Fruit fly (Drosophila melanogaster) whole organism, embryonic: Measurements from ENCODE around the gene CG10341.

ENCODE experiments used
- Ada2b ChIP-seq: fragments of 200-800 bp; sonication (Bioruptor generic); IDR thresholded peaks from 2 replicates; pipeline ENCODE4 v1.3.6; 2022; ENCODE audit warnings: missing biosample characterization, missing genetic modification characterization
- Antp ChIP-seq: fragments of 200-800 bp; sonication (Bioruptor generic); optimal IDR thresholded peaks from 3 replicates; lab custom pipeline; 2016; ENCODE audit warnings: missing biosample characterization, missing genetic modification characterization
- Blimp-1 ChIP-seq: fragments of 200-800 bp; sonication (Bioruptor generic); optimal IDR thresholded peaks from 3 replicates; lab custom pipeline; 2018; ENCODE audit warnings: missing biosample characterization, missing genetic modification characterization, mild to moderate bottlenecking, moderate library complexity, missing genetic modification reagents
- BtbVII ChIP-seq: fragments of 200-800 bp; sonication (Bioruptor generic); optimal IDR thresholded peaks from 3 replicates; lab custom pipeline; 2017; ENCODE audit warnings: missing biosample characterization, mild to moderate bottlenecking, missing genetic modification characterization
- CG10654 ChIP-seq: fragments of 200-800 bp; sonication (Bioruptor generic); optimal IDR thresholded peaks from 2 replicates; lab custom pipeline; 2016; ENCODE audit warnings: missing biosample characterization, missing genetic modification characterization
- CG11696 ChIP-seq: fragments of 200-800 bp; sonication (Bioruptor generic); IDR thresholded peaks from 2 replicates; pipeline ENCODE4 v1.3.6; 2022; ENCODE audit warnings: missing biosample characterization, missing genetic modification characterization
- CG13424 ChIP-seq: fragments of 200-800 bp; sonication (Bioruptor generic); optimal IDR thresholded peaks from 2 replicates; lab custom pipeline; 2019; ENCODE audit warnings: missing biosample characterization, mild to moderate bottlenecking, missing genetic modification characterization, moderate library complexity
- CG13624 ChIP-seq: fragments of 200-800 bp; sonication (Bioruptor generic); optimal IDR thresholded peaks from 2 replicates; lab custom pipeline; 2016; ENCODE audit warnings: missing biosample characterization, missing genetic modification characterization
- CG14860 ChIP-seq: fragments of 200-800 bp; sonication (Bioruptor generic); IDR thresholded peaks from 3 replicates; pipeline ENCODE4 v1.3.6; 2022; ENCODE audit warnings: missing biosample characterization, missing genetic modification characterization; ENCODE audit not compliant: partially characterized antibody
- CG15073 ChIP-seq: fragments of 200-800 bp; sonication (Bioruptor generic); optimal IDR thresholded peaks from 2 replicates; lab custom pipeline; 2016; ENCODE audit warnings: missing biosample characterization, missing genetic modification characterization
- CG1602 ChIP-seq: fragments of 200-800 bp; sonication (Bioruptor generic); optimal IDR thresholded peaks from 3 replicates; lab custom pipeline; 2016; ENCODE audit warnings: missing biosample characterization, missing genetic modification characterization
- CG16813 ChIP-seq: fragments of 200-800 bp; sonication (Bioruptor generic); IDR thresholded peaks from 3 replicates; pipeline ENCODE4 v1.3.6; 2022; ENCODE audit warnings: missing biosample characterization, missing genetic modification characterization; ENCODE audit not compliant: partially characterized antibody
- CG17186 ChIP-seq: fragments of 200-800 bp; sonication (Bioruptor generic); optimal IDR thresholded peaks from 3 replicates; lab custom pipeline; 2017; ENCODE audit warnings: missing biosample characterization, missing genetic modification reagents, missing genetic modification characterization
- CG2116 ChIP-seq: fragments of 200-800 bp; sonication (Bioruptor generic); optimal IDR thresholded peaks from 3 replicates; lab custom pipeline; 2018; ENCODE audit warnings: missing biosample characterization, mild to moderate bottlenecking, missing genetic modification characterization
- CG2120 ChIP-seq: fragments of 200-800 bp; sonication (Bioruptor generic); optimal IDR thresholded peaks from 3 replicates; lab custom pipeline; 2016; ENCODE audit warnings: missing biosample characterization, missing genetic modification characterization
- CG2202 ChIP-seq: fragments of 200-800 bp; sonication (Bioruptor generic); optimal IDR thresholded peaks from 2 replicates; lab custom pipeline; 2018; ENCODE audit warnings: missing biosample characterization, mild to moderate bottlenecking, missing genetic modification characterization
- CG30431 ChIP-seq: fragments of 200-800 bp; sonication (Bioruptor generic); optimal IDR thresholded peaks from 2 replicates; lab custom pipeline; 2017; ENCODE audit warnings: missing biosample characterization, missing genetic modification characterization
- CG32532 ChIP-seq: fragments of 200-800 bp; sonication (Bioruptor generic); IDR thresholded peaks from 2 replicates; pipeline ENCODE4 v1.3.6; 2022; ENCODE audit warnings: missing biosample characterization, missing genetic modification characterization
- CG32772 ChIP-seq: fragments of 200-800 bp; sonication (Bioruptor generic); IDR thresholded peaks from 2 replicates; pipeline ENCODE4 v1.3.6; 2022; ENCODE audit warnings: missing biosample characterization, missing genetic modification characterization
- CG3995 ChIP-seq: fragments of 200-800 bp; sonication (Bioruptor generic); optimal IDR thresholded peaks from 3 replicates; lab custom pipeline; 2016; ENCODE audit warnings: missing biosample characterization, missing genetic modification characterization
- CG6272 ChIP-seq: fragments of 200-800 bp; sonication (Bioruptor generic); IDR thresholded peaks from 2 replicates; pipeline ENCODE4 v1.3.6; 2022; ENCODE audit warnings: missing biosample characterization, missing genetic modification characterization
- CG7357 ChIP-seq: fragments of 200-800 bp; sonication (Bioruptor generic); IDR thresholded peaks from 3 replicates; pipeline ENCODE4 v1.3.6; 2022; ENCODE audit warnings: missing biosample characterization, missing genetic modification characterization
- CG9437 ChIP-seq: fragments of 200-800 bp; sonication (Bioruptor generic); optimal IDR thresholded peaks from 2 replicates; lab custom pipeline; 2018; ENCODE audit warnings: missing biosample characterization, mild to moderate bottlenecking, missing genetic modification characterization
- Deaf1 ChIP-seq: fragments of 200-800 bp; optimal IDR thresholded peaks from 3 replicates; lab custom pipeline; 2019; ENCODE audit warnings: missing biosample characterization, mild to moderate bottlenecking, missing genetic modification characterization, moderate library complexity
- E2f1 ChIP-seq: fragments of 200-800 bp; sonication (Bioruptor generic); IDR thresholded peaks from 2 replicates; pipeline ENCODE4 v1.3.6; 2022; ENCODE audit warnings: missing biosample characterization, missing genetic modification characterization
- ERR ChIP-seq: fragments of 200-800 bp; sonication (Bioruptor generic); optimal IDR thresholded peaks from 2 replicates; lab custom pipeline; 2016; ENCODE audit warnings: missing biosample characterization, missing genetic modification characterization
- Ets97D ChIP-seq: fragments of 200-800 bp; sonication (Bioruptor generic); optimal IDR thresholded peaks from 3 replicates; lab custom pipeline; 2016; ENCODE audit warnings: missing biosample characterization, missing genetic modification characterization
- Fer1 ChIP-seq: fragments of 200-800 bp; sonication (Bioruptor generic); optimal IDR thresholded peaks from 2 replicates; lab custom pipeline; 2017; ENCODE audit warnings: missing biosample characterization, mild to moderate bottlenecking, missing genetic modification characterization
- H15 ChIP-seq: fragments of 200-800 bp; sonication (Bioruptor generic); IDR thresholded peaks from 3 replicates; pipeline ENCODE4 v1.3.6; 2022; ENCODE audit warnings: missing biosample characterization, missing genetic modification characterization
- HHEX ChIP-seq: fragments of 200-800 bp; sonication (Bioruptor generic); optimal IDR thresholded peaks from 3 replicates; lab custom pipeline; 2017; ENCODE audit warnings: missing biosample characterization, mild to moderate bottlenecking, missing genetic modification characterization, missing genetic modification reagents
- NC2β ChIP-seq: fragments of 200-800 bp; sonication (Bioruptor generic); optimal IDR thresholded peaks from 2 replicates; lab custom pipeline; 2016; ENCODE audit warnings: missing biosample characterization, missing genetic modification characterization
- Opbp ChIP-seq: fragments of 200-800 bp; sonication (Bioruptor generic); IDR thresholded peaks from 3 replicates; pipeline ENCODE4 v1.3.6; 2022; ENCODE audit warnings: missing biosample characterization, missing genetic modification characterization; ENCODE audit not compliant: partially characterized antibody
- Sry-β ChIP-seq: fragments of 200-800 bp; sonication (Bioruptor generic); optimal IDR thresholded peaks from 2 replicates; lab custom pipeline; 2018; ENCODE audit warnings: missing biosample characterization, mild to moderate bottlenecking, missing genetic modification characterization, moderate library complexity
- Vsx1 ChIP-seq: fragments of 200-800 bp; sonication (Bioruptor generic); optimal IDR thresholded peaks from 2 replicates; lab custom pipeline; 2017; ENCODE audit warnings: missing biosample characterization, mild to moderate bottlenecking, missing genetic modification characterization, missing genetic modification reagents
- Xrp1 ChIP-seq: fragments of 200-800 bp; sonication (Bioruptor generic); IDR thresholded peaks from 2 replicates; pipeline ENCODE4 v1.3.6; 2022; ENCODE audit warnings: missing biosample characterization, missing genetic modification characterization
- amos ChIP-seq: fragments of 200-800 bp; sonication (Bioruptor generic); IDR thresholded peaks from 2 replicates; pipeline ENCODE4 v1.3.6; 2022; ENCODE audit warnings: missing biosample characterization, missing genetic modification characterization; ENCODE audit not compliant: partially characterized antibody
- bab2 ChIP-seq: fragments of 200-800 bp; sonication (Bioruptor generic); optimal IDR thresholded peaks from 2 replicates; lab custom pipeline; 2016; ENCODE audit warnings: missing biosample characterization, missing genetic modification characterization
- cato ChIP-seq: fragments of 200-800 bp; sonication (Bioruptor generic); optimal IDR thresholded peaks from 2 replicates; lab custom pipeline; 2016; ENCODE audit warnings: missing biosample characterization, missing genetic modification characterization, borderline replicate concordance
- chm ChIP-seq: fragments of 200-800 bp; sonication (Bioruptor generic); IDR thresholded peaks from 2 replicates; pipeline ENCODE4 v1.3.6; 2022; ENCODE audit warnings: missing biosample characterization, missing genetic modification characterization
- eve ChIP-seq, 2 experiments: fragments of >200 bp; optimal IDR thresholded peaks; 2 replicates each; lab custom pipeline; 2017; ENCODE audit warnings: missing biosample characterization in 2 of 2, missing genetic modification characterization in 2 of 2
- exex ChIP-seq: fragments of 200-800 bp; sonication (Bioruptor generic); optimal IDR thresholded peaks from 4 replicates; lab custom pipeline; 2018; ENCODE audit warnings: missing biosample characterization, mild to moderate bottlenecking, missing genetic modification characterization, moderate library complexity
- fd102C ChIP-seq: fragments of 200-800 bp; sonication (Bioruptor generic); optimal IDR thresholded peaks from 2 replicates; lab custom pipeline; 2018; ENCODE audit warnings: missing biosample characterization, mild to moderate bottlenecking, missing genetic modification characterization, moderate library complexity
- pan ChIP-seq, 4 experiments: fragments of >200 bp in 3 of 4; fragments of 200-800 bp in 1 of 4; sonication (Bioruptor generic) in 1 of 4; optimal IDR thresholded peaks in 3 of 4; IDR thresholded peaks in 1 of 4; 2 replicates each; pipeline versions ENCODE4 v1.3.6 to Lab custom; 2017 to 2022; ENCODE audit warnings: missing biosample characterization in 2 of 4, missing genetic modification characterization in 2 of 4, mixed read lengths in 1 of 4
- pros ChIP-seq: fragments of 200-800 bp; sonication (Bioruptor generic); optimal IDR thresholded peaks from 3 replicates; lab custom pipeline; 2019; ENCODE audit warnings: missing biosample characterization, mild to moderate bottlenecking, missing genetic modification characterization, moderate library complexity
- sc ChIP-seq, 3 experiments: fragments of >200 bp in 2 of 3; fragments of 200-800 bp in 1 of 3; sonication (Bioruptor generic) in 1 of 3; optimal IDR thresholded peaks; 2 replicates in 2 of 3; 3 replicates in 1 of 3; lab custom pipeline; 2017; ENCODE audit warnings: mild to moderate bottlenecking in 1 of 3, missing biosample characterization in 1 of 3, missing genetic modification characterization in 1 of 3, missing genetic modification reagents in 1 of 3
- ssp ChIP-seq: fragments of 200-800 bp; sonication (Bioruptor generic); IDR thresholded peaks from 2 replicates; pipeline ENCODE4 v1.3.6; 2022; ENCODE audit warnings: missing biosample characterization, missing genetic modification characterization
- tio ChIP-seq: fragments of 200-800 bp; sonication (Bioruptor generic); optimal IDR thresholded peaks from 2 replicates; lab custom pipeline; 2017; ENCODE audit warnings: missing biosample characterization, missing genetic modification characterization, inconsistent platforms
- tll ChIP-seq, 2 experiments: fragments of 200-800 bp in 1 of 2; fragments of >200 bp in 1 of 2; sonication (Bioruptor generic) in 1 of 2; optimal IDR thresholded peaks; 2 replicates each; lab custom pipeline; 2017 to 2019; ENCODE audit warnings: missing biosample characterization in 2 of 2, missing genetic modification characterization in 2 of 2, mild to moderate bottlenecking in 1 of 2, moderate library complexity in 1 of 2

Gene CG10341

dm6 chr2L:18688646-18689296 is 9.7 kb upstream of the CG10341 start, which contains the start of gene msl-1 (continued):
- peak; percentile 74 for TF ChIP-seq Sry-β (GFP tag; lab: Kevin White, UChicago)
- TF ChIP-seq CG6272 (GFP tag; lab: Robert Waterston, UW): peak; percentile 75
- TF ChIP-seq Xrp1 (GFP tag; lab: Robert Waterston, UW): peak; percentile 10; the same call in 1 of the 2 replicates
- TF ChIP-seq CG11696 (GFP tag; lab: Robert Waterston, UW): no peak
- peak; percentile 59 for TF ChIP-seq CG2120 (GFP tag; lab: Kevin White, UChicago)
- no peak for TF ChIP-seq sc (optimal IDR thresholded peaks at IDR 0.05; lab: Kevin White, UChicago)
- TF ChIP-seq sc (GFP tag; optimal IDR thresholded peaks at IDR 0.05; lab: Kevin White, UChicago): no peak
- TF ChIP-seq CG7357: no peak
- TF ChIP-seq Opbp (GFP tag; lab: Robert Waterston, UW): peak; percentile 96
- TF ChIP-seq cato (GFP tag; lab: Kevin White, UChicago): no peak
- peak; percentile 30 for TF ChIP-seq CG13624 (GFP tag; lab: Kevin White, UChicago)
- no peak for TF ChIP-seq CG30431 (GFP tag; lab: Kevin White, UChicago)
- peak; percentile 95 for TF ChIP-seq CG14860 (GFP tag; lab: Robert Waterston, UW)
- peak; percentile 98 for TF ChIP-seq amos (GFP tag; lab: Robert Waterston, UW)
- TF ChIP-seq CG16813: peak; percentile 97
- TF ChIP-seq NC2β (GFP tag; lab: Kevin White, UChicago): peak; percentile 49
- no peak for TF ChIP-seq CG17186 (GFP tag; lab: Kevin White, UChicago)
- TF ChIP-seq CG10654: no peak
- peak; percentile 75 for TF ChIP-seq Ets97D
- TF ChIP-seq CG2202 (tag; lab: Kevin White, UChicago): no peak
- no peak for TF ChIP-seq HHEX
- no peak for TF ChIP-seq pros
- TF ChIP-seq Ada2b: 0 out of 2 replicates have a peak, but pooled peaks have one; percentile 4
- no peak for TF ChIP-seq bab2 (GFP tag; lab: Kevin White, UChicago)
- TF ChIP-seq E2f1 (GFP tag; lab: Robert Waterston, UW): no peak
- TF ChIP-seq tll (GFP tag; optimal IDR thresholded peaks at IDR 0.05; lab: Kevin White, UChicago): peak in 1 of 2 experiments; percentile 31
- no peak for TF ChIP-seq tio
- TF ChIP-seq fd102C (GFP tag; lab: Kevin White, UChicago): no peak
- no peak; the same call in 2 of the 3 replicates for TF ChIP-seq H15 (GFP tag; lab: Robert Waterston, UW)
- TF ChIP-seq chm: no peak
- no peak for TF ChIP-seq CG9437 (GFP tag; lab: Kevin White, UChicago)
- no peak for TF ChIP-seq CG1602 (GFP tag; lab: Kevin White, UChicago)
- TF ChIP-seq ERR (GFP tag; lab: Kevin White, UChicago): no peak
- TF ChIP-seq Vsx1: no peak
- peak; percentile 26; the same call in 1 of the 2 replicates for TF ChIP-seq ssp (GFP tag; lab: Robert Waterston, UW)
- peak; percentile 60; the same call in 1 of the 2 replicates for TF ChIP-seq CG32532
- TF ChIP-seq Deaf1 (tag; lab: Kevin White, UChicago): no peak
- peak; percentile 99 for TF ChIP-seq CG2116
- TF ChIP-seq exex: no peak
- TF ChIP-seq pan (optimal IDR thresholded peaks at IDR 0.05; lab: Kevin White, UChicago): no peak
- TF ChIP-seq pan (GFP tag; optimal IDR thresholded peaks at IDR 0.05 in 1 of 2, IDR thresholded peaks at IDR 0.05 in 1 of 2): no peak
- TF ChIP-seq BtbVII (GFP tag; lab: Kevin White, UChicago): no peak
- TF ChIP-seq Blimp-1: no peak
- TF ChIP-seq eve (GFP tag; optimal IDR thresholded peaks at IDR 0.05; lab: Kevin White, UChicago): no peak
- TF ChIP-seq CG3995: peak; percentile 78
- TF ChIP-seq Antp (GFP tag; lab: Kevin White, UChicago): peak; percentile 47
- TF ChIP-seq CG13424 (tag; lab: Kevin White, UChicago): peak; percentile 3
- peak; percentile 9; the same call in 1 of the 2 replicates for TF ChIP-seq CG32772 (GFP tag; lab: Robert Waterston, UW)
- TF ChIP-seq Fer1 (GFP tag; lab: Kevin White, UChicago): no peak
- no peak for TF ChIP-seq CG15073 (GFP tag; lab: Kevin White, UChicago)
